Fruit fly (Drosophila melanogaster) whole organism, adult: ENCODE measurements around the gene firl.

ENCODE experiments used
- CG11617 ChIP-seq: fragments of 200-800 bp; sonication (Bioruptor generic); optimal IDR thresholded peaks from 2 replicates; lab custom pipeline; 2017; ENCODE audit warnings: mild to moderate bottlenecking, missing biosample characterization, missing genetic modification reagents, missing genetic modification characterization
- CG12768 ChIP-seq: fragments of 200-800 bp; sonication (Bioruptor generic); optimal IDR thresholded peaks from 2 replicates; lab custom pipeline; 2017; ENCODE audit warnings: missing biosample characterization, missing genetic modification characterization, mild to moderate bottlenecking, moderate library complexity, missing genetic modification reagents
- CG14711 ChIP-seq: fragments of 200-800 bp; sonication (Bioruptor generic); optimal IDR thresholded peaks from 2 replicates; lab custom pipeline; 2018; ENCODE audit warnings: missing biosample characterization, mild to moderate bottlenecking, missing genetic modification characterization, moderate library complexity
- CG1620 ChIP-seq: fragments of 200-800 bp; sonication (Bioruptor generic); optimal IDR thresholded peaks from 2 replicates; lab custom pipeline; 2016; ENCODE audit warnings: missing biosample characterization, missing genetic modification characterization
- CG33017 ChIP-seq: fragments of 200-800 bp; sonication (Bioruptor generic); optimal IDR thresholded peaks from 2 replicates; lab custom pipeline; 2018; ENCODE audit warnings: missing biosample characterization, mild to moderate bottlenecking, missing genetic modification characterization, moderate library complexity
- CG5204 ChIP-seq: fragments of 200-800 bp; sonication (Bioruptor generic); optimal IDR thresholded peaks from 2 replicates; lab custom pipeline; 2016; ENCODE audit warnings: missing biosample characterization, missing genetic modification characterization
- CG7045 ChIP-seq: fragments of 200-800 bp; sonication (Bioruptor generic); optimal IDR thresholded peaks from 2 replicates; lab custom pipeline; 2017; ENCODE audit warnings: missing biosample characterization, mild to moderate bottlenecking, missing genetic modification characterization
- CG7101 ChIP-seq: fragments of 200-800 bp; sonication (Bioruptor generic); optimal IDR thresholded peaks from 2 replicates; lab custom pipeline; 2018; ENCODE audit warnings: missing biosample characterization, mild to moderate bottlenecking, missing genetic modification characterization, moderate library complexity
- Clk ChIP-seq: fragments of 200-800 bp; sonication (Bioruptor generic); optimal IDR thresholded peaks from 2 replicates; lab custom pipeline; 2017; ENCODE audit warnings: missing biosample characterization, missing genetic modification characterization
- Crg-1 ChIP-seq: fragments of 200-800 bp; sonication (Bioruptor generic); optimal IDR thresholded peaks from 2 replicates; lab custom pipeline; 2016; ENCODE audit warnings: missing biosample characterization, missing genetic modification characterization
- Hr96 ChIP-seq: fragments of 200-800 bp; sonication (Bioruptor generic); optimal IDR thresholded peaks from 2 replicates; lab custom pipeline; 2016; ENCODE audit warnings: missing biosample characterization, missing genetic modification characterization
- Mnt ChIP-seq: fragments of 200-800 bp; sonication (Bioruptor generic); optimal IDR thresholded peaks from 2 replicates; lab custom pipeline; 2016; ENCODE audit warnings: missing biosample characterization, mild to moderate bottlenecking, missing genetic modification characterization
- bab1 ChIP-seq: fragments of 200-800 bp; sonication (Bioruptor generic); optimal IDR thresholded peaks from 3 replicates; lab custom pipeline; 2019; ENCODE audit warnings: missing biosample characterization, mild to moderate bottlenecking, missing genetic modification characterization, moderate library complexity
- cic ChIP-seq: fragments of 200-800 bp; sonication (Bioruptor generic); optimal IDR thresholded peaks from 2 replicates; lab custom pipeline; 2017; ENCODE audit warnings: missing biosample characterization, mild to moderate bottlenecking, missing genetic modification characterization, moderate library complexity
- cnc ChIP-seq, 2 experiments: fragments of >200 bp; optimal IDR thresholded peaks; 2 replicates each; lab custom pipeline; 2017
- kay ChIP-seq: fragments of 200-800 bp; sonication (Bioruptor generic); peaks from one replicate; lab custom pipeline; 2016; ENCODE audit warnings: missing biosample characterization, missing genetic modification characterization, borderline replicate concordance
- ovo ChIP-seq: fragments of 200-800 bp; sonication (Bioruptor generic); optimal IDR thresholded peaks from 2 replicates; lab custom pipeline; 2016; ENCODE audit warnings: missing biosample characterization, missing genetic modification characterization
- pad ChIP-seq: fragments of 200-800 bp; sonication (Bioruptor generic); optimal IDR thresholded peaks from 3 replicates; lab custom pipeline; 2017; ENCODE audit warnings: missing biosample characterization, missing genetic modification characterization, mild to moderate bottlenecking, moderate library complexity, missing genetic modification reagents
- tj ChIP-seq: fragments of 200-800 bp; sonication (Bioruptor generic); optimal IDR thresholded peaks from 3 replicates; lab custom pipeline; 2017; ENCODE audit warnings: missing biosample characterization, mild to moderate bottlenecking, missing genetic modification characterization, moderate library complexity
- toe ChIP-seq: fragments of 200-800 bp; sonication (Bioruptor generic); optimal IDR thresholded peaks from 2 replicates; lab custom pipeline; 2016; ENCODE audit warnings: missing biosample characterization, missing genetic modification characterization

The firl gene

dm6 chr2L:12092041-12092440, 25.5 kb upstream of the firl start:
- TF ChIP-seq CG7045 (GFP tag; lab: Kevin White, UChicago) (no peak), CG5204 (GFP tag; lab: Kevin White, UChicago) (no peak), toe (GFP tag; lab: Kevin White, UChicago) (no peak), kay (GFP tag; lab: Kevin White, UChicago) (no peak)

- TF ChIP-seq CG1620 (GFP tag; lab: Kevin White, UChicago) (no peak), CG11617 (no peak), bab1 (GFP tag; lab: Kevin White, UChicago) (no peak), Hr96 (GFP tag; lab: Kevin White, UChicago) (no peak), CG12768 (GFP tag; lab: Kevin White, UChicago) (no peak), Mnt (GFP tag; lab: Kevin White, UChicago) (no peak), Clk (no peak), Crg-1 (no peak), ovo (GFP tag; lab: Kevin White, UChicago) (no peak), CG33017 (no peak), cic (no peak), toe (GFP tag; lab: Kevin White, UChicago) (no peak), CG7101 (tag; lab: Kevin White, UChicago) (no peak), tj (GFP tag; lab: Kevin White, UChicago) (no peak), CG7045 (GFP tag; lab: Kevin White, UChicago) (no peak), CG5204 (GFP tag; lab: Kevin White, UChicago) (no peak), cnc (optimal IDR thresholded peaks at IDR 0.05; lab: Kevin White, UChicago) (no peak), CG14711 (no peak), kay (GFP tag; lab: Kevin White, UChicago) (no peak), pad (GFP tag; lab: Kevin White, UChicago) (no peak)
These were observed 24.9 kb upstream of the firl start, which contains the start of gene Pex19 for dm6 chr2L:12091522-12091921. Gene Pex19 (plus strand): TSS chr2L:12091822.

dm6 chr2L:12089145-12089544, 22.6 kb upstream of the firl start:
- TF ChIP-seq pad (GFP tag; lab: Kevin White, UChicago) (no peak), CG7045 (GFP tag; lab: Kevin White, UChicago) (no peak), CG7101 (tag; lab: Kevin White, UChicago) (no peak), cnc (optimal IDR thresholded peaks at IDR 0.05; lab: Kevin White, UChicago) (no peak), CG11617 (no peak), ovo (GFP tag; lab: Kevin White, UChicago) (no peak), CG33017 (no peak), kay (GFP tag; lab: Kevin White, UChicago) (no peak), CG14711 (no peak), Mnt (GFP tag; lab: Kevin White, UChicago) (no peak), CG1620 (GFP tag; lab: Kevin White, UChicago) (no peak), Crg-1 (no peak), Hr96 (GFP tag; lab: Kevin White, UChicago) (no peak), toe (GFP tag; lab: Kevin White, UChicago) (no peak), bab1 (GFP tag; lab: Kevin White, UChicago) (no peak), Clk (no peak), tj (GFP tag; lab: Kevin White, UChicago) (no peak), cic (no peak)

- no peak for TF ChIP-seq Crg-1
- no peak for TF ChIP-seq CG7045 (GFP tag; lab: Kevin White, UChicago)
- no peak for TF ChIP-seq cic
These were observed 20.9 kb upstream of the firl start for dm6 chr2L:12087442-12087841.

- TF ChIP-seq cnc (optimal IDR thresholded peaks at IDR 0.05; lab: Kevin White, UChicago) (no peak), Crg-1 (no peak), CG7101 (tag; lab: Kevin White, UChicago) (no peak), Clk (no peak), Hr96 (GFP tag; lab: Kevin White, UChicago) (no peak), toe (GFP tag; lab: Kevin White, UChicago) (no peak), bab1 (GFP tag; lab: Kevin White, UChicago) (no peak), CG12768 (GFP tag; lab: Kevin White, UChicago) (no peak)
These were observed 19.1 kb upstream of the firl start, which contains the start of gene prd for dm6 chr2L:12085619-12086171. Gene prd (minus strand): TSS chr2L:12085827.

- TF ChIP-seq pad (GFP tag; lab: Kevin White, UChicago), result no peak
- TF ChIP-seq toe (GFP tag; lab: Kevin White, UChicago), result no peak
- TF ChIP-seq cic, result no peak
- no peak for TF ChIP-seq CG12768 (GFP tag; lab: Kevin White, UChicago)
- no peak for TF ChIP-seq CG5204 (GFP tag; lab: Kevin White, UChicago)
- TF ChIP-seq ovo (GFP tag; lab: Kevin White, UChicago), result no peak
- TF ChIP-seq bab1 (GFP tag; lab: Kevin White, UChicago), result no peak
These were observed 18.4 kb upstream of the firl start for dm6 chr2L:12085010-12085409.

dm6 chr2L:12081118-12081665, 14.6 kb upstream of the firl start:
- no peak for TF ChIP-seq ovo (GFP tag; lab: Kevin White, UChicago)
- TF ChIP-seq CG11617, result no peak
- TF ChIP-seq cic, result no peak
- TF ChIP-seq CG14711, result no peak
- no peak for TF ChIP-seq CG7045 (GFP tag; lab: Kevin White, UChicago)
- TF ChIP-seq kay (GFP tag; lab: Kevin White, UChicago), result no peak
- no peak for TF ChIP-seq Mnt (GFP tag; lab: Kevin White, UChicago)
- TF ChIP-seq cnc (optimal IDR thresholded peaks at IDR 0.05; lab: Kevin White, UChicago), result no peak
- no peak for TF ChIP-seq tj (GFP tag; lab: Kevin White, UChicago)
- TF ChIP-seq bab1 (GFP tag; lab: Kevin White, UChicago), result no peak
- no peak for TF ChIP-seq CG5204 (GFP tag; lab: Kevin White, UChicago)
- TF ChIP-seq Clk, result no peak
- TF ChIP-seq toe (GFP tag; lab: Kevin White, UChicago), result no peak
- no peak for TF ChIP-seq CG33017
- TF ChIP-seq CG1620 (GFP tag; lab: Kevin White, UChicago), result no peak
- TF ChIP-seq Crg-1, result no peak
- no peak for TF ChIP-seq CG12768 (GFP tag; lab: Kevin White, UChicago)
- no peak for TF ChIP-seq CG7101 (tag; lab: Kevin White, UChicago)
- no peak for TF ChIP-seq pad (GFP tag; lab: Kevin White, UChicago)
- TF ChIP-seq Hr96 (GFP tag; lab: Kevin White, UChicago), result no peak
